Worm (Caenorhabditis elegans): ENCODE data around the gene ekl-5.

DNA sequence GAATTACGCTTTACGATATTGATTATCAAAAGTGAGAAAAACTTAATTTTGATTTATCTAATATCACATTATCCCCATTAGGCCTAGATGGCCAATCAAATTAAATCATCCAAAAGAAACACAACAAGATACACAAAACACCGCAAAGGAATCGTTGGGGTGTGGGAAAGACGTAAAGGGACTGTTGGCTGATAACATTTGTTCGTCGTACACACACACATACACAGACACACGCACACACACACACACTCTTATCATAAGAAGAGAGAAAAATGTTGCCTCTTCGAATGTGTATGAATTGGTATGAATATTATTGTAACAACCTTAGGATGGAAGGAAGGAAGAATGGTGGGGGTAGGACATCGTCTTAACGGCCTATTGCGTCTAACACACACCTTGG is 31.8 kb downstream of the ekl-5 start:
- no peak for TF ChIP-seq ztf-18 (tag; optimal IDR thresholded peaks at IDR 0.05)
- no peak for TF ChIP-seq D2030.7 (GFP tag; IDR thresholded peaks at IDR 0.05)
- TF ChIP-seq snpc-1.3 (tag; optimal IDR thresholded peaks at IDR 0.05; ENCODE audit: insufficient read depth): no peak
- no peak for TF ChIP-seq fkh-3 (tag; optimal IDR thresholded peaks at IDR 0.05)
- no peak for TF ChIP-seq mes-4 (tag; optimal IDR thresholded peaks at IDR 0.05)
- no peak for TF ChIP-seq F49E8.2 (tag; optimal IDR thresholded peaks at IDR 0.05; ENCODE audit: insufficient read depth)
- TF ChIP-seq egl-18 (GFP tag; IDR thresholded peaks at IDR 0.05): no peak
- no peak for TF ChIP-seq ztf-26 (tag; optimal IDR thresholded peaks at IDR 0.05)
- TF ChIP-seq ztf-22 (GFP tag; optimal IDR thresholded peaks at IDR 0.05): no peak
- TF ChIP-seq atf-7 (tag; optimal IDR thresholded peaks at IDR 0.05): no peak
- no peak for TF ChIP-seq snpc-4 (GFP tag; optimal IDR thresholded peaks at IDR 0.05)
- TF ChIP-seq snpc-4 (tag; optimal IDR thresholded peaks at IDR 0.05): no peak
- TF ChIP-seq B0019.2 (GFP tag; conservative IDR thresholded peaks at IDR 0.05): no peak

All from whole organism, young adult.